Worm (Caenorhabditis elegans) whole organism, L3 larva: ENCODE results near the gene acr-3.

Experiments used
- R02D3.7 ChIP-seq: fragments of 150-350 bp; optimal IDR thresholded peaks from 2 replicates; lab custom pipeline; 2014; ENCODE audit warnings: missing biosample characterization, missing genetic modification characterization
- ZK546.5 ChIP-seq: sonication (generic microtip); optimal IDR thresholded peaks from 2 replicates; lab custom pipeline; 2017; ENCODE audit warnings: missing biosample characterization, missing genetic modification characterization
- aly-2 ChIP-seq: fragments of 150-350 bp; optimal IDR thresholded peaks from 2 replicates; lab custom pipeline; 2014; ENCODE audit warnings: missing biosample characterization, missing genetic modification characterization
- ceh-16 ChIP-seq: sonication (generic microtip); optimal IDR thresholded peaks from 2 replicates; lab custom pipeline; 2017; ENCODE audit warnings: missing biosample characterization, missing genetic modification characterization
- ceh-28 ChIP-seq: fragments of 150-350 bp; optimal IDR thresholded peaks from 2 replicates; lab custom pipeline; 2014; ENCODE audit warnings: missing biosample characterization, missing genetic modification reagents, missing genetic modification characterization
- ceh-82 ChIP-seq: fragments of 150-350 bp; optimal IDR thresholded peaks from 2 replicates; lab custom pipeline; 2014; ENCODE audit warnings: missing biosample characterization, missing genetic modification characterization
- ceh-9 ChIP-seq: sonication (generic microtip); optimal IDR thresholded peaks from 2 replicates; lab custom pipeline; 2018; ENCODE audit warnings: missing biosample characterization, missing genetic modification characterization
- daf-12 ChIP-seq: fragments of 150-350 bp; optimal IDR thresholded peaks from 2 replicates; lab custom pipeline; 2014; ENCODE audit warnings: missing biosample characterization, missing genetic modification reagents, missing genetic modification characterization
- egl-27 ChIP-seq: sonication (generic microtip); optimal IDR thresholded peaks from 4 replicates; lab custom pipeline; 2017; ENCODE audit warnings: missing biosample characterization, missing genetic modification reagents, missing genetic modification characterization
- egl-5 ChIP-seq: fragments of 150-350 bp; optimal IDR thresholded peaks from 2 replicates; lab custom pipeline; 2017; ENCODE audit warnings: missing biosample characterization, missing genetic modification reagents, missing genetic modification characterization, inconsistent platforms
- elt-1 ChIP-seq: fragments of 150-350 bp; optimal IDR thresholded peaks from 2 replicates; lab custom pipeline; 2014; ENCODE audit warnings: missing biosample characterization, missing genetic modification characterization
- elt-2 ChIP-seq: sonication (generic microtip); optimal IDR thresholded peaks from 2 replicates; lab custom pipeline; 2016; ENCODE audit warnings: missing genetic modification reagents, mild to moderate bottlenecking, missing genetic modification characterization, missing compliant biosample characterization
- elt-3 ChIP-seq, 3 experiments: fragments of 150-350 bp in 1 of 3; sonication (generic microtip) in 2 of 3; optimal IDR thresholded peaks; 2 replicates in 2 of 3; 4 replicates in 1 of 3; lab custom pipeline; 2014 to 2017; ENCODE audit warnings: missing biosample characterization in 3 of 3, missing genetic modification characterization in 3 of 3
- eor-1 ChIP-seq, 2 experiments: fragments of 150-350 bp; optimal IDR thresholded peaks; 2 replicates each; lab custom pipeline; 2014 to 2018; ENCODE audit warnings: missing biosample characterization in 2 of 2, missing genetic modification characterization in 2 of 2
- fkh-10 ChIP-seq: sonication (generic microtip); optimal IDR thresholded peaks from 2 replicates; lab custom pipeline; 2017; ENCODE audit warnings: missing biosample characterization, missing genetic modification reagents, missing genetic modification characterization
- fos-1 ChIP-seq: fragments of 150-350 bp; optimal IDR thresholded peaks from 2 replicates; lab custom pipeline; 2014; ENCODE audit warnings: missing biosample characterization, missing genetic modification characterization
- lin-15B ChIP-seq: fragments of 150-350 bp; optimal IDR thresholded peaks from 2 replicates; lab custom pipeline; 2014; ENCODE audit warnings: missing biosample characterization, missing genetic modification characterization
- mdl-1 ChIP-seq: fragments of 150-350 bp; optimal IDR thresholded peaks from 2 replicates; lab custom pipeline; 2014; ENCODE audit warnings: missing biosample characterization, missing genetic modification characterization
- mml-1 ChIP-seq: fragments of 150-350 bp; sonication (generic microtip); optimal IDR thresholded peaks from 3 replicates; lab custom pipeline; 2014; ENCODE audit warnings: missing biosample characterization, missing genetic modification characterization
- nfya-1 ChIP-seq: sonication (generic microtip); optimal IDR thresholded peaks from 2 replicates; lab custom pipeline; 2017; ENCODE audit warnings: missing genetic modification characterization, mild to moderate bottlenecking, missing compliant biosample characterization, antibody characterized with exemption, moderate library complexity; ENCODE audit not compliant: insufficient read depth
- nhr-11 ChIP-seq: fragments of 150-350 bp; optimal IDR thresholded peaks from 2 replicates; lab custom pipeline; 2014; ENCODE audit warnings: missing biosample characterization, missing genetic modification characterization
- nhr-12 ChIP-seq: fragments of 150-350 bp; optimal IDR thresholded peaks from 2 replicates; lab custom pipeline; 2014; ENCODE audit warnings: missing biosample characterization, missing genetic modification characterization
- nhr-23 ChIP-seq: fragments of 150-350 bp; optimal IDR thresholded peaks from 2 replicates; lab custom pipeline; 2014; ENCODE audit warnings: missing biosample characterization, missing genetic modification reagents, missing genetic modification characterization
- nhr-25 ChIP-seq: sonication (generic microtip); optimal IDR thresholded peaks from 2 replicates; lab custom pipeline; 2017; ENCODE audit warnings: missing biosample characterization, missing genetic modification characterization
- nhr-43 ChIP-seq: sonication (generic microtip); optimal IDR thresholded peaks from 2 replicates; lab custom pipeline; 2016; ENCODE audit warnings: mild to moderate bottlenecking, missing genetic modification characterization, missing compliant biosample characterization; ENCODE audit not compliant: poor library complexity, severe bottlenecking
- nhr-67 ChIP-seq: fragments of 150-350 bp; optimal IDR thresholded peaks from 2 replicates; lab custom pipeline; 2014; ENCODE audit warnings: missing biosample characterization, missing genetic modification characterization
- nhr-76 ChIP-seq: fragments of 150-350 bp; sonication (generic microtip); optimal IDR thresholded peaks from 5 replicates; lab custom pipeline; 2014; ENCODE audit warnings: missing biosample characterization, missing genetic modification characterization
- pha-4 ChIP-seq: fragments of 150-350 bp; optimal IDR thresholded peaks from 2 replicates; lab custom pipeline; 2014; ENCODE audit warnings: missing biosample characterization, missing genetic modification reagents, missing genetic modification characterization
- pqm-1 ChIP-seq: fragments of 150-350 bp; optimal IDR thresholded peaks from 2 replicates; lab custom pipeline; 2017; ENCODE audit warnings: missing biosample characterization, missing genetic modification characterization, inconsistent platforms
- sea-2 ChIP-seq: fragments of 150-350 bp; sonication (generic microtip); optimal IDR thresholded peaks from 4 replicates; lab custom pipeline; 2014; ENCODE audit warnings: missing biosample characterization, missing genetic modification reagents, missing genetic modification characterization
- skn-1 ChIP-seq: fragments of 150-350 bp; optimal IDR thresholded peaks from 2 replicates; lab custom pipeline; 2014; ENCODE audit warnings: missing biosample characterization, missing genetic modification characterization
- snpc-4 ChIP-seq: fragments of 150-350 bp; optimal IDR thresholded peaks from 2 replicates; lab custom pipeline; 2014; ENCODE audit warnings: missing biosample characterization, missing genetic modification characterization
- tbx-2 ChIP-seq: sonication (generic microtip); optimal IDR thresholded peaks from 2 replicates; lab custom pipeline; 2016; ENCODE audit warnings: mild to moderate bottlenecking, missing genetic modification characterization, missing compliant biosample characterization
- unc-39 ChIP-seq: sonication (generic microtip); optimal IDR thresholded peaks from 4 replicates; lab custom pipeline; 2017; ENCODE audit warnings: missing biosample characterization, missing genetic modification characterization
- zag-1 ChIP-seq: fragments of 150-350 bp; optimal IDR thresholded peaks from 2 replicates; lab custom pipeline; 2014; ENCODE audit warnings: missing biosample characterization, missing genetic modification characterization
- ztf-4 ChIP-seq: fragments of 150-350 bp; optimal IDR thresholded peaks from 2 replicates; lab custom pipeline; 2014; ENCODE audit warnings: missing biosample characterization, missing genetic modification characterization

acr-3 gene

DNA sequence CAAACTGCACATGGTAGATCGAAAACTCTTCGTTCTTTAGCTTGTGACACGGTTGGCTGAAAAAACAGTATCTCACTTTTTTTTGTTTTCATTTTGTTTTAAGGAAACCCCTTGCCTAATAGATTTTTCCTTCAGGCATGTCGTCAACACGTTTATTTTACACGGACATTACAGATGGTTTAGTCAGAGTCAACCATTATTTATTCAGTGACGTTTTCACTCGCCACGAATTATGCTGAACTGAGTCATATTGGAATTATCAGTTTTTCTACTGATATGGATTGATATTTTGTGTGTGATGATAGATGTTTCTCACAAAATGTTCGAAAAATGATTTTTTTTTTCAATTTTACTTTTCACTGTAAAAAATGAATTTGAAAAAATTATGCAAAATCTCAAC lies 41.9 kb upstream of the acr-3 start:
- TF ChIP-seq lin-15B (tag; lab: Kevin White, UChicago) (no peak), egl-5 (tag; lab: Kevin White, UChicago) (no peak), pha-4 (tag; lab: Kevin White, UChicago) (peak; percentile 27), elt-2 (peak; percentile 77), fos-1 (tag; lab: Kevin White, UChicago) (peak; percentile 42), pqm-1 (tag; lab: Kevin White, UChicago) (peak; percentile 57)

ce11 chrX:6668911-6669310 lies 40.4 kb upstream of the acr-3 start, which contains the start of gene nhr-137:
nhr-137 (minus strand) TSS chrX:6669011.
- no peak for TF ChIP-seq ceh-16 (tag; lab: Kevin White, UChicago)
- no peak for TF ChIP-seq mml-1 (tag; lab: Kevin White, UChicago)
- no peak for TF ChIP-seq pha-4 (tag; lab: Kevin White, UChicago)
- TF ChIP-seq ceh-28 (tag; lab: Kevin White, UChicago), result no peak
- TF ChIP-seq zag-1, result no peak
- no peak for TF ChIP-seq egl-27
- TF ChIP-seq nhr-25 (tag; lab: Kevin White, UChicago), result no peak
- no peak for TF ChIP-seq egl-5 (tag; lab: Kevin White, UChicago)
- no peak for TF ChIP-seq sea-2 (GFP tag; lab: Kevin White, UChicago)
- TF ChIP-seq ZK546.5 (tag; lab: Kevin White, UChicago), result no peak
- no peak for TF ChIP-seq eor-1 (tag; optimal IDR thresholded peaks at IDR 0.05; lab: Kevin White, UChicago)
- no peak for TF ChIP-seq ztf-4 (tag; lab: Kevin White, UChicago)

DNA sequence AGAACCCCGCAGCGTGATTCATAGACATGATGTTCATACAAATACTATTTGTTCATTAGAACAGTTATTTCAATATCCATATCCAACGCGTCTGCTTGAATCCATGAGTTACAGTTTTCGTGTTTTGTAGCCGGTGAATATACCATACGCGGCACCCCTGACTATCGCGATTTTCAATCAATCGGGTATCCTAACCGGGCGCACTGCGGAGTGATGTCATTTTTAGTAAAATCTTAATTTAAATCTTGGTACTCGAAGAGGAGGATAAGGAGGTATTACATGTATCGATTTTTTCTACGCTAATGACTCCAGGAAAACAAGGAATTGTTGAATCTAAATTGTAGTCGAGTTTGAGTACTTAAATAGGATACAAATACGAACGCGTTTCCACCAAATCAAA lies 40.0 kb upstream of the acr-3 start:
- TF ChIP-seq zag-1 (no peak), elt-1 (tag; lab: Kevin White, UChicago) (peak; percentile 22), fos-1 (tag; lab: Kevin White, UChicago) (no peak)

DNA sequence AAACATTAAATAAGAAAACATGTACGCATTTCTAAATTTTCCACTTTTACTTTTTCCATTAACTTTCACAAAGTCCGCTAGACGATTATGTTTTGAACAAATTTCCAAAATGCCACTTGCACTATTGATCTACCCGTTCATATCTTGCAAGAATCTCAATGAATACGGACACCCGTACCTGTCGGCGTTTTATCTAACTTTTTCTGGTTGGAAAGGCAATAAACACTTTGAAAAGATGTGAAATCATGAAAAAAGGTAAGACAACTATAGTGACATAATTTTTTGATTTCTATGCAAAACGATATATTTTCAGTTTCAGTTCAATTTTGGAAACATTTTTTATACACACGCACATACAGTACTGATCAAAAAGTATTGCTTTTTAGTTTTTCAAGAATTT lies 37.6 kb upstream of the acr-3 start:
- TF ChIP-seq fkh-10 (GFP tag; lab: Kevin White, UChicago) (no peak), elt-1 (tag; lab: Kevin White, UChicago) (peak; percentile 69), nhr-23 (peak; percentile 27), nhr-43 (tag; lab: Kevin White, UChicago) (no peak)

DNA sequence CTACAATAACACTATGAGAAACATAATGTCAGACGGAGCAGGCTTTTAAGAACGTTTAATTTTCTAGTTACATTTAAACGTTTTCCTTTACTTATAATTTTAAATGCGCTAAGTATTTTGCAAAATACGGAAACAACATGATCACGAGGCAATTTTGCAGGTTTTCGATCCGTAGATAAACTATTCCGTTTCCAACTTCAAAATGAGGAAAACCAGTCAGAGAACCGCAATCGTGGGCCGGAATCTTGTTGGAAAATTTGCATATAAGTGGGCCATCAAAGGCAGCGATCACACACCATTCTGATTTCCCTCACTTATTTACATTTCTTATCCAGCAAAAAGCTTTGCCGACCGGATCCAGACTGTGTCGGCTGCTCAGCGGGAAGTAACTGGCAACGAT lies 36.8 kb upstream of the acr-3 start, which contains the start of gene col-172:
col-172 (plus strand) TSS at position 301 of the 400 bp plus-strand sequence.
- TF ChIP-seq nhr-43 (tag; lab: Kevin White, UChicago), result no peak
- peak; percentile 7 for TF ChIP-seq nhr-23

DNA sequence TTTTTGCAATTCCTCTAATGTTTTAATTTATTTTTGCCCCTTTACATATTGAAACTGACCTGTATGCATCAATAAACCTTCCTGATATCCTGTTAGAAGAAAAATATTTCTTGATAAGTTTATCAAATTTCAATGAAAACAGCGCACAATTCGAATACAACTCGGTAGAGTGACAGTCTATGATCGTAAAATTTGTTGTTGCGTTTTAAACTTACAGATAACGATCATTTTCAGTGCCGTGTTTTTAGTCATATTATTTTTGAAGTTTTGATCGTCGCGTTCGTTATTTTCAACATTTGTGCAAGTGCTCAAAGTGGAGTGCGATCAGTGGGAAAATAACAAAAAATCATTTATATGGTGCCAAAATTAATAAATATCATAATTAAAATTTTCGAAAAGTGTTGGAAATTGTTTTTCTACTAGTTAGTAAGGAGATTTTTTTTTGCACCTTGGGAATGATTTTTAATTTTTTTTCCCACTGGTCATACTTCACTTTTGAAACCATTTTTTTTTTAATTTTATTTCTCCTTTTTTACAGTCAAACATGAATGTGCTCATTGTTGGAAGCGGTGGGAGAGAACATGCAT lies 34.9 kb upstream of the acr-3 start, which contains the start of gene F38B6.4:
F38B6.4 (plus strand) TSS at position 537 of the 587 bp plus-strand sequence.
- TF ChIP-seq tbx-2, result no peak
- peak; percentile 55 for TF ChIP-seq pqm-1 (tag; lab: Kevin White, UChicago)
- no peak for TF ChIP-seq sea-2 (GFP tag; lab: Kevin White, UChicago)
- no peak for TF ChIP-seq nhr-25 (tag; lab: Kevin White, UChicago)
- no peak for TF ChIP-seq elt-3 (tag; optimal IDR thresholded peaks at IDR 0.05; lab: Kevin White, UChicago)
- no peak for TF ChIP-seq nhr-67
- TF ChIP-seq snpc-4 (tag; lab: Kevin White, UChicago), result no peak
- TF ChIP-seq elt-2, result peak; percentile 73
- TF ChIP-seq nhr-43 (tag; lab: Kevin White, UChicago), result no peak
- TF ChIP-seq unc-39 (tag; lab: Kevin White, UChicago), result no peak
- no peak for TF ChIP-seq nfya-1 (tag; lab: Kevin White, UChicago)
- TF ChIP-seq aly-2, result no peak
- TF ChIP-seq daf-12 (tag; lab: Kevin White, UChicago), result no peak
- peak; percentile 4 for TF ChIP-seq pha-4 (tag; lab: Kevin White, UChicago)

ce11 chrX:6682683-6683082 lies 26.7 kb upstream of the acr-3 start, which contains the start of gene F38B6.8:
F38B6.8 (minus strand) TSS chrX:6682783.
- TF ChIP-seq egl-27 (no peak), mml-1 (tag; lab: Kevin White, UChicago) (no peak), nhr-76 (no peak), nfya-1 (tag; lab: Kevin White, UChicago) (no peak), mdl-1 (no peak), fos-1 (tag; lab: Kevin White, UChicago) (no peak), skn-1 (tag; lab: Kevin White, UChicago) (no peak), nhr-25 (tag; lab: Kevin White, UChicago) (no peak), nhr-12 (tag; lab: Kevin White, UChicago) (no peak), lin-15B (tag; lab: Kevin White, UChicago) (no peak), ceh-9 (tag; lab: Kevin White, UChicago) (no peak), unc-39 (tag; lab: Kevin White, UChicago) (no peak), elt-3 (tag; optimal IDR thresholded peaks at IDR 0.05; lab: Kevin White, UChicago) (no peak), nhr-43 (tag; lab: Kevin White, UChicago) (no peak), ceh-82 (tag; lab: Kevin White, UChicago) (no peak), nhr-11 (tag; lab: Kevin White, UChicago) (no peak), snpc-4 (tag; lab: Kevin White, UChicago) (no peak), sea-2 (GFP tag; lab: Kevin White, UChicago) (no peak), R02D3.7 (tag; lab: Kevin White, UChicago) (no peak), elt-2 (no peak)
- TF ChIP-seq, all 47 proteins: peak for 0
